Fruit fly (Drosophila melanogaster): ENCODE measurements around the gene Sk2.

The Sk2 gene

DNA sequence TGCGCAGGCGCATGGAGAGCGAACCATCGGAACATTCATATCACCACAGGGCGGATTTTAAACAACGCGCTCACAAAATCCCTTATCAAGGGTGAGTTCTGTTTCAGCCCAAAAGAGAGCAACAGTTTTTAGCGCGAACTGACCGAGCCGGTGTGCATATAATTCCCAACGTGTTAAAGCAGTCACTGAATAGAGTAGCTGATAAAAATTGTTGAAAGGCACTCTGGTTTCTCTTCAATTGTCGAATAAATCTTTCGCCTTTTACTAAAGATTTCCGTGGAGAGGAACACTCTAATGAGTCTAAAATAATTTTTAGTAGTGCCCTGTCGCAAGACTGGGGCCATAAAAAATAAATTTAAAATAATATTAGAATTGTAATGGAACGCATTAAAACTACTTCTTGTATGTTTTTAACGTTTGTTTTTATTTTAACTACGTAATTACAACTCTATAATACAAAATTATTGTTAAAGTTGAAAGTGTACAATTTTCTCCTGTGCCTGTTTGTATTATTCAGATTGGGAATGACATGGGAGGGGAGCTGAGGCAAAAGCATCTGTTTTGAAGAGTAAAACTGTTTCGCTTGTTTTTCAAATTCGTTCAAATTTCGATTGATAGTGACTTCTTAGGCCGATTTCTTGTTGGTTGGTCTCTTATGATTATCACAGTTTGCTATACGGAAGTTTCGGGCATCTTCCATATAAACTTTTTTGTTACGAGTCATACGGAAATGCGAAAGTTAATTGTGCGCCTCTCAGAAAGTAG is 43.9 kb downstream of the Sk2 start:
- TF ChIP-seq esn (GFP tag; optimal IDR thresholded peaks at IDR 0.05) (peak; percentile 63), OdsH (GFP tag; optimal IDR thresholded peaks at IDR 0.05) (no peak), CG6276 (GFP tag; optimal IDR thresholded peaks at IDR 0.05) (no peak), CG6808 (GFP tag; optimal IDR thresholded peaks at IDR 0.05) (no peak), CG11902 (GFP tag; optimal IDR thresholded peaks at IDR 0.05) (no peak), CG6792 (GFP tag; optimal IDR thresholded peaks at IDR 0.05) (peak; percentile 17), spab (GFP tag; optimal IDR thresholded peaks at IDR 0.05) (no peak), CG3032 (tag; optimal IDR thresholded peaks at IDR 0.05) (peak; percentile 7), achi (GFP tag; optimal IDR thresholded peaks at IDR 0.05) (no peak), CG31627 (GFP tag; optimal IDR thresholded peaks at IDR 0.05) (no peak), CG3919 (GFP tag; optimal IDR thresholded peaks at IDR 0.05) (no peak), salr (GFP tag; optimal IDR thresholded peaks at IDR 0.05) (no peak), Met (GFP tag; optimal IDR thresholded peaks at IDR 0.05) (no peak), CG10669 (GFP tag; optimal IDR thresholded peaks at IDR 0.05) (no peak), Sox102F (GFP tag; optimal IDR thresholded peaks at IDR 0.05) (no peak), eg (GFP tag; IDR thresholded peaks at IDR 0.05) (peak; percentile 50; the same call in 1 of the 3 replicates), svp (GFP tag) (no peak), CG6163 (GFP tag; IDR thresholded peaks at IDR 0.05) (peak; percentile 48; the same call in 1 of the 3 replicates), fd85E (GFP tag; optimal IDR thresholded peaks at IDR 0.05) (no peak), CG8632 (GFP tag; optimal IDR thresholded peaks at IDR 0.05) (no peak), CG11762 (GFP tag; optimal IDR thresholded peaks at IDR 0.05; ENCODE audit: insufficient read depth) (no peak), cyc (GFP tag; optimal IDR thresholded peaks at IDR 0.05) (peak; percentile 43), CG11294 (GFP tag; IDR thresholded peaks at IDR 0.05) (no peak), CG10631 (GFP tag; optimal IDR thresholded peaks at IDR 0.05) (peak; percentile 16), CG4318 (GFP tag; optimal IDR thresholded peaks at IDR 0.05) (no peak), CG7368 (GFP tag; optimal IDR thresholded peaks at IDR 0.05) (no peak), CG1621 (tag; optimal IDR thresholded peaks at IDR 0.05) (no peak), Lpt (GFP tag; optimal IDR thresholded peaks at IDR 0.05) (no peak), dac (GFP tag; optimal IDR thresholded peaks at IDR 0.05) (no peak), Eip78C (GFP tag) (peak; percentile 79), CG6854 (GFP tag; optimal IDR thresholded peaks at IDR 0.05) (peak; percentile 5), net (GFP tag; optimal IDR thresholded peaks at IDR 0.05) (no peak), Hr4 (GFP tag; optimal IDR thresholded peaks at IDR 0.05) (no peak), ss (GFP tag; optimal IDR thresholded peaks at IDR 0.05) (no peak), CG32006 (GFP tag; optimal IDR thresholded peaks at IDR 0.05) (no peak), Blimp-1 (GFP tag; optimal IDR thresholded peaks at IDR 0.05) (no peak), fd59A (GFP tag; optimal IDR thresholded peaks at IDR 0.05) (no peak), vri (GFP tag; optimal IDR thresholded peaks at IDR 0.05) (peak; percentile 25), CG8119 (GFP tag; IDR thresholded peaks at IDR 0.05) (no peak), Eip93F (GFP tag; optimal IDR thresholded peaks at IDR 0.05) (peak; percentile 38), CG9139 (GFP tag; optimal IDR thresholded peaks at IDR 0.05) (no peak), lz (GFP tag; optimal IDR thresholded peaks at IDR 0.05) (peak; percentile 56), Smox (GFP tag; optimal IDR thresholded peaks at IDR 0.05) (no peak), Hr38 (GFP tag; optimal IDR thresholded peaks at IDR 0.05) (no peak), Ets96B (tag; optimal IDR thresholded peaks at IDR 0.05) (no peak), fkh (GFP tag; optimal IDR thresholded peaks at IDR 0.05) (no peak), Sox14 (GFP tag; optimal IDR thresholded peaks at IDR 0.05) (no peak), topi (GFP tag; optimal IDR thresholded peaks at IDR 0.05) (no peak), dsx (GFP tag; optimal IDR thresholded peaks at IDR 0.05; ENCODE audit: poor library complexity, severe bottlenecking) (peak; percentile 50), CG15336 (GFP tag; IDR thresholded peaks at IDR 0.05) (0 out of 2 replicates have a peak, but pooled peaks have one; percentile 25), pdm3 (GFP tag; optimal IDR thresholded peaks at IDR 0.05) (no peak)
